Fruit fly (Drosophila melanogaster) whole organism, embryonic: Measurements from ENCODE around the gene bib.

ENCODE experiments used
- Atf3 ChIP-seq: fragments of 200-800 bp; sonication (Bioruptor generic); optimal IDR thresholded peaks from 3 replicates; lab custom pipeline; 2016; ENCODE audit warnings: missing biosample characterization, missing genetic modification characterization
- CG10274 ChIP-seq: fragments of 200-800 bp; sonication (Bioruptor generic); optimal IDR thresholded peaks from 3 replicates; lab custom pipeline; 2017; ENCODE audit warnings: missing biosample characterization, mild to moderate bottlenecking, missing genetic modification characterization
- CG11085 ChIP-seq: fragments of 200-800 bp; sonication (Bioruptor generic); IDR thresholded peaks from 2 replicates; pipeline ENCODE4 v1.3.6; 2022; ENCODE audit warnings: missing biosample characterization, missing genetic modification characterization
- CG11560 ChIP-seq: fragments of 200-800 bp; sonication (Bioruptor generic); IDR thresholded peaks from 3 replicates; pipeline ENCODE4 v1.3.6; 2022; ENCODE audit warnings: missing biosample characterization, missing genetic modification characterization
- CG11695 ChIP-seq: fragments of 200-800 bp; sonication (Bioruptor generic); IDR thresholded peaks from 3 replicates; pipeline ENCODE4 v1.3.6; 2022; ENCODE audit warnings: missing biosample characterization, missing genetic modification characterization
- CG13287 ChIP-seq: fragments of 200-800 bp; sonication (Bioruptor generic); IDR thresholded peaks from 2 replicates; pipeline ENCODE4 v1.3.6; 2022; ENCODE audit warnings: missing biosample characterization, missing genetic modification characterization; ENCODE audit not compliant: partially characterized antibody
- CG15073 ChIP-seq: fragments of 200-800 bp; sonication (Bioruptor generic); optimal IDR thresholded peaks from 2 replicates; lab custom pipeline; 2016; ENCODE audit warnings: missing biosample characterization, missing genetic modification characterization
- CG1529 ChIP-seq: fragments of 200-800 bp; sonication (Bioruptor generic); optimal IDR thresholded peaks from 3 replicates; lab custom pipeline; 2018; ENCODE audit warnings: missing biosample characterization, missing genetic modification characterization
- CG16779 ChIP-seq: fragments of 200-800 bp; sonication (Bioruptor generic); IDR thresholded peaks from 2 replicates; pipeline ENCODE4 v1.3.6; 2022; ENCODE audit warnings: missing biosample characterization, missing genetic modification characterization
- CG17361 ChIP-seq: fragments of 200-800 bp; sonication (Bioruptor generic); IDR thresholded peaks from 3 replicates; pipeline ENCODE4 v1.3.6; 2022; ENCODE audit warnings: missing biosample characterization, missing genetic modification characterization
- CG17802 ChIP-seq: fragments of 200-800 bp; sonication (Bioruptor generic); optimal IDR thresholded peaks from 2 replicates; lab custom pipeline; 2018; ENCODE audit warnings: missing biosample characterization, mild to moderate bottlenecking, missing genetic modification characterization, moderate library complexity
- CG17912 ChIP-seq: fragments of 200-800 bp; sonication (Bioruptor generic); optimal IDR thresholded peaks from 2 replicates; lab custom pipeline; 2018; ENCODE audit warnings: missing biosample characterization, mild to moderate bottlenecking, missing genetic modification characterization
- CG18011 ChIP-seq: fragments of 200-800 bp; sonication (Bioruptor generic); optimal IDR thresholded peaks from 2 replicates; lab custom pipeline; 2017; ENCODE audit warnings: missing biosample characterization, missing genetic modification characterization, mild to moderate bottlenecking, moderate library complexity, missing genotype
- CG2120 ChIP-seq: fragments of 200-800 bp; sonication (Bioruptor generic); optimal IDR thresholded peaks from 3 replicates; lab custom pipeline; 2016; ENCODE audit warnings: missing biosample characterization, missing genetic modification characterization
- CG3065 ChIP-seq: fragments of 200-800 bp; sonication (Bioruptor generic); optimal IDR thresholded peaks from 2 replicates; lab custom pipeline; 2016; ENCODE audit warnings: missing biosample characterization, missing genetic modification characterization
- CG31388 ChIP-seq: fragments of 200-800 bp; sonication (Bioruptor generic); optimal IDR thresholded peaks from 2 replicates; lab custom pipeline; 2016; ENCODE audit warnings: missing biosample characterization, missing genetic modification characterization
- CG31441 ChIP-seq: fragments of 200-800 bp; sonication (Bioruptor generic); IDR thresholded peaks from 2 replicates; pipeline ENCODE4 v1.3.6; 2022; ENCODE audit warnings: missing biosample characterization, missing genetic modification characterization
- CG6791 ChIP-seq: fragments of 200-800 bp; sonication (Bioruptor generic); IDR thresholded peaks from 3 replicates; pipeline ENCODE4 v1.3.6; 2022; ENCODE audit warnings: missing biosample characterization, missing genetic modification characterization; ENCODE audit not compliant: partially characterized antibody
- CG6813 ChIP-seq: fragments of 200-800 bp; sonication (Bioruptor generic); optimal IDR thresholded peaks from 2 replicates; lab custom pipeline; 2017; ENCODE audit warnings: missing biosample characterization, missing genetic modification characterization, mild to moderate bottlenecking, moderate library complexity, missing genetic modification reagents
- CG7839 ChIP-seq: fragments of 200-800 bp; sonication (Bioruptor generic); optimal IDR thresholded peaks from 3 replicates; lab custom pipeline; 2018; ENCODE audit warnings: missing biosample characterization, mild to moderate bottlenecking, missing genetic modification characterization, moderate library complexity
- Drgx ChIP-seq: fragments of 200-800 bp; sonication (Bioruptor generic); IDR thresholded peaks from 2 replicates; pipeline ENCODE4 v1.3.6; 2022; ENCODE audit warnings: missing biosample characterization, missing genetic modification characterization
- E2f1 ChIP-seq: fragments of 200-800 bp; sonication (Bioruptor generic); IDR thresholded peaks from 2 replicates; pipeline ENCODE4 v1.3.6; 2022; ENCODE audit warnings: missing biosample characterization, missing genetic modification characterization
- Eip74EF ChIP-seq, 2 experiments: fragments of 200-800 bp in 1 of 2; fragments of >200 bp in 1 of 2; sonication (Bioruptor generic) in 1 of 2; optimal IDR thresholded peaks; 2 replicates each; lab custom pipeline; 2017 to 2019; ENCODE audit warnings: missing biosample characterization in 2 of 2, missing genetic modification characterization in 2 of 2, mild to moderate bottlenecking in 1 of 2, moderate library complexity in 1 of 2
- Fer3 ChIP-seq: fragments of 200-800 bp; sonication (Bioruptor generic); optimal IDR thresholded peaks from 2 replicates; lab custom pipeline; 2018; ENCODE audit warnings: missing biosample characterization, mild to moderate bottlenecking, missing genetic modification characterization, moderate library complexity
- H15 ChIP-seq: fragments of 200-800 bp; sonication (Bioruptor generic); IDR thresholded peaks from 3 replicates; pipeline ENCODE4 v1.3.6; 2022; ENCODE audit warnings: missing biosample characterization, missing genetic modification characterization
- Jarid2 ChIP-seq: fragments of 200-800 bp; sonication (Bioruptor generic); optimal IDR thresholded peaks from 3 replicates; lab custom pipeline; 2017; ENCODE audit warnings: mild to moderate bottlenecking, missing biosample characterization, missing genetic modification reagents, missing genetic modification characterization
- Mad ChIP-seq: fragments of 200-800 bp; sonication (Bioruptor generic); optimal IDR thresholded peaks from 2 replicates; lab custom pipeline; 2016; ENCODE audit warnings: missing biosample characterization, missing genetic modification characterization
- Neu2 ChIP-seq: fragments of 200-800 bp; sonication (Bioruptor generic); optimal IDR thresholded peaks from 3 replicates; lab custom pipeline; 2016; ENCODE audit warnings: missing biosample characterization, missing genetic modification characterization, borderline replicate concordance
- Pdp1 ChIP-seq, 2 experiments: fragments of 200-800 bp; sonication (Bioruptor generic); optimal IDR thresholded peaks; 3 replicates each; lab custom pipeline; 2016; ENCODE audit warnings: missing biosample characterization in 2 of 2, missing genetic modification characterization in 2 of 2, mild to moderate bottlenecking in 1 of 2, moderate library complexity in 1 of 2
- Poxn ChIP-seq: fragments of 200-800 bp; sonication (Bioruptor generic); IDR thresholded peaks from 2 replicates; pipeline ENCODE4 v1.3.6; 2022; ENCODE audit warnings: missing biosample characterization, missing genetic modification characterization
- Xrp1 ChIP-seq: fragments of 200-800 bp; sonication (Bioruptor generic); IDR thresholded peaks from 2 replicates; pipeline ENCODE4 v1.3.6; 2022; ENCODE audit warnings: missing biosample characterization, missing genetic modification characterization
- amos ChIP-seq: fragments of 200-800 bp; sonication (Bioruptor generic); IDR thresholded peaks from 2 replicates; pipeline ENCODE4 v1.3.6; 2022; ENCODE audit warnings: missing biosample characterization, missing genetic modification characterization; ENCODE audit not compliant: partially characterized antibody
- bbx ChIP-seq: fragments of 200-800 bp; sonication (Bioruptor generic); IDR thresholded peaks from 2 replicates; pipeline ENCODE4 v1.3.6; 2022; ENCODE audit warnings: missing biosample characterization, missing genetic modification characterization; ENCODE audit not compliant: partially characterized antibody
- bcd ChIP-seq: fragments of 200-800 bp; sonication (Bioruptor generic); optimal IDR thresholded peaks from 2 replicates; lab custom pipeline; 2017; ENCODE audit warnings: missing biosample characterization, mild to moderate bottlenecking, missing genetic modification characterization
- btn ChIP-seq: fragments of 200-800 bp; sonication (Bioruptor generic); optimal IDR thresholded peaks from 2 replicates; lab custom pipeline; 2016; ENCODE audit warnings: missing biosample characterization, missing genetic modification characterization
- exex ChIP-seq: fragments of 200-800 bp; sonication (Bioruptor generic); optimal IDR thresholded peaks from 4 replicates; lab custom pipeline; 2018; ENCODE audit warnings: missing biosample characterization, mild to moderate bottlenecking, missing genetic modification characterization, moderate library complexity
- fd102C ChIP-seq: fragments of 200-800 bp; sonication (Bioruptor generic); optimal IDR thresholded peaks from 2 replicates; lab custom pipeline; 2018; ENCODE audit warnings: missing biosample characterization, mild to moderate bottlenecking, missing genetic modification characterization, moderate library complexity
- ftz-f1 ChIP-seq: fragments of 200-800 bp; sonication (Bioruptor generic); optimal IDR thresholded peaks from 2 replicates; lab custom pipeline; 2016; ENCODE audit warnings: missing biosample characterization, missing genetic modification characterization
- hkb ChIP-seq, 2 experiments: fragments of 200-800 bp in 1 of 2; fragments of >200 bp in 1 of 2; sonication (Bioruptor generic) in 1 of 2; IDR thresholded peaks in 1 of 2; optimal IDR thresholded peaks in 1 of 2; 2 replicates each; pipeline versions ENCODE4 v1.3.6 to Lab custom; 2017 to 2022; ENCODE audit warnings: missing biosample characterization in 1 of 2, missing genetic modification characterization in 1 of 2
- jigr1 ChIP-seq: fragments of 200-800 bp; sonication (Bioruptor generic); IDR thresholded peaks from 3 replicates; pipeline ENCODE4 v1.3.6; 2022; ENCODE audit warnings: missing biosample characterization, missing genetic modification characterization
- jing ChIP-seq: fragments of 200-800 bp; sonication (Bioruptor generic); optimal IDR thresholded peaks from 2 replicates; lab custom pipeline; 2018; ENCODE audit warnings: missing biosample characterization, mild to moderate bottlenecking, missing genetic modification characterization
- otp ChIP-seq: fragments of 200-800 bp; sonication (Bioruptor generic); IDR thresholded peaks from 3 replicates; pipeline ENCODE4, ENCODE4 v1.3.6; 2022; ENCODE audit warnings: missing biosample characterization, missing genetic modification characterization
- pan ChIP-seq, 4 experiments: fragments of >200 bp in 3 of 4; fragments of 200-800 bp in 1 of 4; sonication (Bioruptor generic) in 1 of 4; optimal IDR thresholded peaks in 3 of 4; IDR thresholded peaks in 1 of 4; 2 replicates each; pipeline versions ENCODE4 v1.3.6 to Lab custom; 2017 to 2022; ENCODE audit warnings: missing biosample characterization in 2 of 4, missing genetic modification characterization in 2 of 4, mixed read lengths in 1 of 4
- phol ChIP-seq: fragments of 200-800 bp; sonication (Bioruptor generic); optimal IDR thresholded peaks from 3 replicates; lab custom pipeline; 2018; ENCODE audit warnings: missing biosample characterization, mild to moderate bottlenecking, missing genetic modification characterization, moderate library complexity
- repo ChIP-seq: fragments of 200-800 bp; sonication (Bioruptor generic); optimal IDR thresholded peaks from 2 replicates; lab custom pipeline; 2016; ENCODE audit warnings: missing biosample characterization, missing genetic modification characterization
- row ChIP-seq: fragments of 200-800 bp; sonication (Bioruptor generic); IDR thresholded peaks from 3 replicates; pipeline ENCODE4 v1.3.6; 2022; ENCODE audit warnings: missing biosample characterization, missing genetic modification characterization
- scrt ChIP-seq: fragments of 200-800 bp; sonication (Bioruptor generic); optimal IDR thresholded peaks from 2 replicates; lab custom pipeline; 2018; ENCODE audit warnings: missing biosample characterization, mild to moderate bottlenecking, missing genetic modification characterization, moderate library complexity
- sim ChIP-seq: fragments of 200-800 bp; sonication (Bioruptor generic); IDR thresholded peaks from 2 replicates; pipeline ENCODE4 v1.3.6; 2022; ENCODE audit warnings: missing biosample characterization, missing genetic modification characterization
- wdn ChIP-seq: fragments of 200-800 bp; sonication (Bioruptor generic); IDR thresholded peaks from 2 replicates; pipeline ENCODE4 v1.3.6; 2022; ENCODE audit warnings: missing biosample characterization, missing genetic modification characterization

The bib gene

DNA sequence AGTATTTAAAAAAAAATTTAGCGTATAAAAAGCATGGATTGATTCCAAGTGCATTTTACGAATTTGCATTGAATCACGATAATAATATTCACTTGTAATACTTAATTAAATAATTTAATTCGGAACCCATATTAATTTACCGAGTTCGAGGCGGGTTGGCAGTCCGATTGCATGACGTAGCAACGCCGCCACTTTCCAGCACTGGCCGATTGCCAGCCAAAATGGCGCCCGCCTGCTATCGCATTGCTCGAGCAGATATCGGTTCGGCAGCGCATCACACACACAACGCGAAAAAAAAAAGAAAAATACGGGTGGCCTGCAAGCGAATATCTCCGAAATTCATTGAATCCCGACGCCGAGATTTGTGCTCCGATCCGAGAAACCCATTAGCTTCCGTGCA, 19.1 kb downstream of the bib start, which contains the start of gene Ndf (continued):
- TF ChIP-seq hkb (optimal IDR thresholded peaks at IDR 0.05; lab: Kevin White, UChicago) (no peak), hkb (GFP tag; IDR thresholded peaks at IDR 0.05; lab: Robert Waterston, UW) (peak; percentile 18; the same call in 1 of the 2 replicates), exex (peak; percentile 4), CG13287 (GFP tag; lab: Robert Waterston, UW) (peak; percentile 78), Pdp1 (GFP tag; optimal IDR thresholded peaks at IDR 0.05; lab: Kevin White, UChicago) (peak; percentile 67 to 72), sim (GFP tag; lab: Robert Waterston, UW) (no peak), Eip74EF (GFP tag; optimal IDR thresholded peaks at IDR 0.05; lab: Kevin White, UChicago) (no peak), CG11695 (GFP tag; lab: Robert Waterston, UW) (peak; percentile 38; the same call in 1 of the 3 replicates), btn (GFP tag; lab: Kevin White, UChicago) (no peak), CG31388 (GFP tag; lab: Kevin White, UChicago) (no peak), bbx (GFP tag; lab: Robert Waterston, UW) (peak; percentile 87), CG18011 (no peak), otp (GFP tag; lab: Robert Waterston, UW) (peak; percentile 68), CG11560 (tag; lab: Robert Waterston, UW) (no peak), CG1529 (GFP tag; lab: Kevin White, UChicago) (no peak), CG6791 (peak; percentile 83), scrt (peak; percentile 26), CG6813 (peak; percentile 24), CG16779 (GFP tag; lab: Robert Waterston, UW) (peak; percentile 67; the same call in 1 of the 2 replicates), CG31441 (GFP tag; lab: Robert Waterston, UW) (peak; percentile 52), CG17361 (GFP tag; lab: Robert Waterston, UW) (peak; percentile 67), CG15073 (GFP tag; lab: Kevin White, UChicago) (no peak), jigr1 (GFP tag; lab: Robert Waterston, UW) (peak; percentile 53; the same call in 1 of the 3 replicates), H15 (peak; percentile 67; the same call in 1 of the 3 replicates), E2f1 (GFP tag; lab: Robert Waterston, UW) (peak; percentile 70), CG3065 (peak; percentile 13), CG17912 (GFP tag; lab: Kevin White, UChicago) (peak; percentile 44), Xrp1 (peak; percentile 78), Jarid2 (GFP tag; lab: Kevin White, UChicago) (no peak), repo (GFP tag; lab: Kevin White, UChicago) (peak; percentile 41), Poxn (GFP tag; lab: Robert Waterston, UW) (no peak), Neu2 (GFP tag; lab: Kevin White, UChicago) (no peak), amos (GFP tag; lab: Robert Waterston, UW) (peak; percentile 85), CG10274 (GFP tag; lab: Kevin White, UChicago) (peak; percentile 9), row (GFP tag; lab: Robert Waterston, UW) (peak; percentile 85), CG17802 (tag; lab: Kevin White, UChicago) (peak; percentile 50), CG2120 (GFP tag; lab: Kevin White, UChicago) (peak; percentile 77), ftz-f1 (GFP tag; lab: Kevin White, UChicago) (peak; percentile 41), fd102C (GFP tag; lab: Kevin White, UChicago) (peak; percentile 33), jing (no peak), Drgx (GFP tag; lab: Robert Waterston, UW) (peak; percentile 58; the same call in 1 of the 2 replicates), CG11085 (GFP tag; lab: Robert Waterston, UW) (peak; percentile 67), wdn (GFP tag; lab: Robert Waterston, UW) (peak; percentile 73), Fer3 (tag; lab: Kevin White, UChicago) (peak; percentile 34), phol (tag; lab: Kevin White, UChicago) (peak; percentile 100), bcd (peak; percentile 74), Mad (GFP tag; lab: Kevin White, UChicago) (peak; percentile 60), CG7839 (peak; percentile 61), Atf3 (GFP tag; lab: Kevin White, UChicago) (peak; percentile 28), pan (optimal IDR thresholded peaks at IDR 0.05; lab: Kevin White, UChicago) (no peak), pan (GFP tag; optimal IDR thresholded peaks at IDR 0.05 in 1 of 2, IDR thresholded peaks at IDR 0.05 in 1 of 2) (peak in 1 of 2 experiments; percentile 68)
